Worm (Caenorhabditis elegans) whole organism, L1 larva: ENCODE results near the gene ZK1320.7.
A peak's percentile ranks its signal among the peaks of the same experiment; 100 is the strongest.

Source experiments
- alr-1 ChIP-seq: fragments of 200-800 bp; sonication (Bioruptor generic); optimal IDR thresholded peaks from 2 replicates; lab custom pipeline; 2018; ENCODE audit warnings: borderline replicate concordance, mild to moderate bottlenecking, missing genetic modification characterization, missing compliant biosample characterization
- blmp-1 ChIP-seq: fragments of 150-350 bp; optimal IDR thresholded peaks from 2 replicates; lab custom pipeline; 2014; ENCODE audit warnings: missing biosample characterization, missing genetic modification characterization
- ceh-82 ChIP-seq, 3 experiments: fragments of 150-350 bp in 1 of 3; sonication (generic microtip) in 2 of 3; optimal IDR thresholded peaks; 2 replicates each; lab custom pipeline; 2014 to 2017; ENCODE audit warnings: missing biosample characterization in 3 of 3, missing genetic modification characterization in 3 of 3
- dpl-1 ChIP-seq, 3 experiments: fragments of 150-350 bp in 2 of 3; sonication (generic microtip) in 1 of 3; optimal IDR thresholded peaks; 2 replicates each; lab custom pipeline; 2014 to 2017; ENCODE audit warnings: missing biosample characterization in 3 of 3, missing genetic modification characterization in 3 of 3, missing genetic modification reagents in 3 of 3
- efl-1 ChIP-seq, 4 experiments: fragments of 150-350 bp; optimal IDR thresholded peaks in 3 of 4; peaks in 1 of 4; 1 replicate in 1 of 4; 2 replicates in 3 of 4; lab custom pipeline; 2014; ENCODE audit warnings: missing biosample characterization in 2 of 4, missing genetic modification characterization in 2 of 4, missing genetic modification reagents in 2 of 4
- elt-2 ChIP-seq: sonication (generic microtip); optimal IDR thresholded peaks from 2 replicates; lab custom pipeline; 2016; ENCODE audit warnings: missing genetic modification characterization, mild to moderate bottlenecking, inconsistent platforms, missing compliant biosample characterization, missing genetic modification reagents
- fkh-10 ChIP-seq: sonication (generic microtip); optimal IDR thresholded peaks from 2 replicates; lab custom pipeline; 2017; ENCODE audit warnings: missing biosample characterization, missing genetic modification reagents, missing genetic modification characterization
- fkh-8 ChIP-seq: sonication (generic microtip); optimal IDR thresholded peaks from 2 replicates; lab custom pipeline; 2016; ENCODE audit warnings: mild to moderate bottlenecking, missing genetic modification characterization, missing compliant biosample characterization
- fos-1 ChIP-seq: fragments of 150-350 bp; optimal IDR thresholded peaks from 2 replicates; lab custom pipeline; 2014; ENCODE audit warnings: missing biosample characterization, missing genetic modification characterization
- grh-1 ChIP-seq: fragments of 200-800 bp; sonication (Bioruptor generic); IDR thresholded peaks from 2 replicates; pipeline ENCODE4 v1.3.6; 2022; ENCODE audit warnings: missing genetic modification reagents, missing genetic modification characterization, missing compliant biosample characterization
- lin-13 ChIP-seq: fragments of 150-350 bp; optimal IDR thresholded peaks from 2 replicates; lab custom pipeline; 2014; ENCODE audit warnings: missing biosample characterization, missing genetic modification reagents, missing genetic modification characterization
- lin-14 ChIP-seq: fragments of 200-800 bp; sonication (Bioruptor generic); optimal IDR thresholded peaks from 2 replicates; lab custom pipeline; 2018; ENCODE audit warnings: mild to moderate bottlenecking, missing genetic modification characterization, moderate library complexity, missing compliant biosample characterization
- lin-15B ChIP-seq: fragments of 150-350 bp; sonication (generic microtip); optimal IDR thresholded peaks from 3 replicates; lab custom pipeline; 2014; ENCODE audit warnings: missing biosample characterization, missing genetic modification characterization
- lin-35 ChIP-seq, 2 experiments: fragments of 150-350 bp; optimal IDR thresholded peaks; 2 replicates each; lab custom pipeline; 2014; ENCODE audit warnings: missing biosample characterization in 2 of 2, missing genetic modification characterization in 2 of 2, missing genetic modification reagents in 2 of 2
- lsy-2 ChIP-seq, 2 experiments: fragments of 150-350 bp; optimal IDR thresholded peaks; 2 replicates each; lab custom pipeline; 2014; ENCODE audit warnings: missing biosample characterization in 2 of 2, missing genetic modification characterization in 2 of 2
- mef-2 ChIP-seq: fragments of 150-350 bp; optimal IDR thresholded peaks from 2 replicates; lab custom pipeline; 2014; ENCODE audit warnings: missing biosample characterization, missing genetic modification characterization
- mep-1 ChIP-seq: fragments of 150-350 bp; optimal IDR thresholded peaks from 2 replicates; lab custom pipeline; 2014; ENCODE audit warnings: missing biosample characterization, missing genetic modification characterization
- nhr-11 ChIP-seq: fragments of 150-350 bp; optimal IDR thresholded peaks from 2 replicates; lab custom pipeline; 2014; ENCODE audit warnings: missing biosample characterization, missing genetic modification characterization
- nhr-12 ChIP-seq: sonication (generic microtip); optimal IDR thresholded peaks from 2 replicates; lab custom pipeline; 2017; ENCODE audit warnings: missing biosample characterization, missing genetic modification characterization
- nhr-19 ChIP-seq: fragments of 200-800 bp; sonication (Bioruptor generic); conservative IDR thresholded peaks from 2 replicates; pipeline ENCODE4 v1.3.6; 2022; ENCODE audit warnings: missing genetic modification characterization, missing compliant biosample characterization
- nhr-20 ChIP-seq: sonication (generic microtip); optimal IDR thresholded peaks from 2 replicates; lab custom pipeline; 2016; ENCODE audit warnings: mild to moderate bottlenecking, missing genetic modification characterization, missing compliant biosample characterization
- nhr-237 ChIP-seq: fragments of 150-350 bp; optimal IDR thresholded peaks from 2 replicates; lab custom pipeline; 2014; ENCODE audit warnings: missing biosample characterization, missing genetic modification characterization
- nhr-71 ChIP-seq: sonication (generic microtip); optimal IDR thresholded peaks from 2 replicates; lab custom pipeline; 2016; ENCODE audit warnings: mild to moderate bottlenecking, missing genetic modification characterization, moderate library complexity, missing compliant biosample characterization
- nhr-77 ChIP-seq: fragments of 150-350 bp; optimal IDR thresholded peaks from 2 replicates; lab custom pipeline; 2014; ENCODE audit warnings: missing biosample characterization, missing genetic modification characterization
- pag-3 ChIP-seq: sonication (generic microtip); optimal IDR thresholded peaks from 2 replicates; lab custom pipeline; 2017; ENCODE audit warnings: missing genetic modification characterization, mild to moderate bottlenecking, missing compliant biosample characterization, antibody characterized with exemption, borderline replicate concordance; ENCODE audit not compliant: insufficient read depth
- pax-3 ChIP-seq: fragments of 200-800 bp; sonication (Bioruptor generic); optimal IDR thresholded peaks from 2 replicates; lab custom pipeline; 2018; ENCODE audit warnings: mild to moderate bottlenecking, missing genetic modification characterization, moderate library complexity, missing compliant biosample characterization
- rnt-1 ChIP-seq: sonication (generic microtip); optimal IDR thresholded peaks from 2 replicates; lab custom pipeline; 2016; ENCODE audit warnings: mild to moderate bottlenecking, missing genetic modification characterization, moderate library complexity, missing compliant biosample characterization
- skn-1 ChIP-seq: fragments of 150-350 bp; optimal IDR thresholded peaks from 2 replicates; lab custom pipeline; 2014; ENCODE audit warnings: missing biosample characterization, missing genetic modification characterization
- snu-23 ChIP-seq: sonication (generic microtip); optimal IDR thresholded peaks from 2 replicates; lab custom pipeline; 2016; ENCODE audit warnings: missing genetic modification characterization, missing compliant biosample characterization
- swsn-7 ChIP-seq: sonication (generic microtip); optimal IDR thresholded peaks from 2 replicates; lab custom pipeline; 2016; ENCODE audit warnings: missing genetic modification characterization, missing compliant biosample characterization
- unc-30 ChIP-seq: sonication (generic microtip); optimal IDR thresholded peaks from 2 replicates; lab custom pipeline; 2017; ENCODE audit warnings: missing biosample characterization, missing genetic modification characterization
- unc-62 ChIP-seq: fragments of 150-350 bp; optimal IDR thresholded peaks from 2 replicates; lab custom pipeline; 2014; ENCODE audit warnings: missing biosample characterization, missing genetic modification reagents, missing genetic modification characterization
- vab-15 ChIP-seq: sonication (generic microtip); optimal IDR thresholded peaks from 2 replicates; lab custom pipeline; 2017; ENCODE audit warnings: missing genotype, mild to moderate bottlenecking, missing genetic modification characterization, missing compliant biosample characterization
- xbp-1 ChIP-seq: sonication (generic microtip); optimal IDR thresholded peaks from 2 replicates; lab custom pipeline; 2016; ENCODE audit warnings: missing genetic modification characterization, missing compliant biosample characterization
- zag-1 ChIP-seq: fragments of 150-350 bp; optimal IDR thresholded peaks from 2 replicates; lab custom pipeline; 2014; ENCODE audit warnings: missing biosample characterization, missing genetic modification characterization

ZK1320.7 gene

ce11 chrII:9679842-9680241 is 8.4 kb downstream of the ZK1320.7 start:
- TF ChIP-seq lin-14 (peak; percentile 26), vab-15 (tag; lab: Kevin White, UChicago) (no peak), pag-3 (tag; lab: Kevin White, UChicago) (no peak)

- TF ChIP-seq zag-1 (tag; lab: Kevin White, UChicago) (no peak), lin-14 (peak; percentile 28), skn-1 (no peak)
- TF ChIP-seq, all 84 proteins: peak for 1
These were observed 9.1 kb downstream of the ZK1320.7 start, which contains the start of gene ZK1320.13 for ce11 chrII:9680493-9680892. TSS of gene ZK1320.13 (plus strand) at chrII:9680793.

ce11 chrII:9682044-9682443 is 10.6 kb downstream of the ZK1320.7 start:
- TF ChIP-seq alr-1 (tag; lab: Kevin White, UChicago), result no peak
- peak; percentile 56 for TF ChIP-seq lin-14
- peak; percentile 76 for TF ChIP-seq fkh-10

- no peak for TF ChIP-seq nhr-12
- no peak for TF ChIP-seq nhr-77 (tag; lab: Kevin White, UChicago)
- TF ChIP-seq nhr-20 (tag; lab: Kevin White, UChicago), result no peak
- TF ChIP-seq fkh-8, result no peak
- TF ChIP-seq grh-1 (GFP tag; lab: Robert Waterston, UW), result no peak
- TF ChIP-seq mef-2 (tag; lab: Kevin White, UChicago), result no peak
- no peak for TF ChIP-seq unc-62 (GFP tag; lab: Kevin White, UChicago)
- TF ChIP-seq fos-1 (tag; lab: Kevin White, UChicago), result no peak
- no peak for TF ChIP-seq unc-30 (tag; lab: Kevin White, UChicago)
These were observed 12.8 kb downstream of the ZK1320.7 start for ce11 chrII:9684175-9684574.

ce11 chrII:9686663-9687193 is 15.3 kb downstream of the ZK1320.7 start, which contains the start of gene ZK1320.9:
TSS of gene ZK1320.9 (minus strand) at chrII:9686713.
- TF ChIP-seq nhr-11 (tag; lab: Kevin White, UChicago) (peak; percentile 3), snu-23 (GFP tag; lab: Kevin White, UChicago) (peak; percentile 44), efl-1 (optimal IDR thresholded peaks at IDR 0.05; lab: Kevin White, UChicago) (peak; percentile 39 to 50), efl-1 (GFP tag; optimal IDR thresholded peaks at IDR 0.05 in 1 of 2; lab: Kevin White, UChicago) (peak; percentile 58 to 74), dpl-1 (GFP tag; optimal IDR thresholded peaks at IDR 0.05; lab: Kevin White, UChicago) (peak; percentile 33 to 59 (median 48)), elt-2 (no peak), grh-1 (GFP tag; lab: Robert Waterston, UW) (no peak), nhr-237 (tag; lab: Kevin White, UChicago) (peak; percentile 0), lin-13 (GFP tag; lab: Kevin White, UChicago) (no peak), nhr-71 (tag; lab: Kevin White, UChicago) (peak; percentile 45), zag-1 (tag; lab: Kevin White, UChicago) (no peak), mep-1 (tag; lab: Kevin White, UChicago) (peak; percentile 67), nhr-77 (tag; lab: Kevin White, UChicago) (peak; percentile 62), lsy-2 (tag; optimal IDR thresholded peaks at IDR 0.05; lab: Kevin White, UChicago) (peak; percentile 28 to 51), blmp-1 (peak; percentile 10), lin-14 (peak; percentile 50), nhr-20 (tag; lab: Kevin White, UChicago) (peak; percentile 83), skn-1 (peak; percentile 30), rnt-1 (peak; percentile 63), lin-35 (GFP tag; optimal IDR thresholded peaks at IDR 0.05; lab: Kevin White, UChicago) (peak; percentile 40 to 48), lin-15B (peak; percentile 7), xbp-1 (tag; lab: Kevin White, UChicago) (peak; percentile 24), ceh-82 (tag; optimal IDR thresholded peaks at IDR 0.05; lab: Kevin White, UChicago) (peak in 1 of 3 experiments; percentile 10), nhr-19 (GFP tag; lab: Robert Waterston, UW) (peak; percentile 32; the same call in 1 of the 2 replicates), swsn-7 (tag; lab: Kevin White, UChicago) (peak; percentile 24), pax-3 (tag; lab: Kevin White, UChicago) (no peak)
